Worm (Caenorhabditis elegans): ENCODE results near the gene F38B6.6.

F38B6.6 gene

ce11 chrX:6702249-6702648, 12.4 kb upstream of the F38B6.6 start, which contains the start of gene acr-2 (continued):
- no peak for TF ChIP-seq R02D3.7 (tag; optimal IDR thresholded peaks at IDR 0.05)
- TF ChIP-seq ZK337.2 (GFP tag; IDR thresholded peaks at IDR 0.05), result no peak
- no peak for TF ChIP-seq nhr-41 (GFP tag; IDR thresholded peaks at IDR 0.05)
- peak; percentile 48 for TF ChIP-seq hmg-1.1 (GFP tag; IDR thresholded peaks at IDR 0.05)
- no peak for TF ChIP-seq dmd-8 (GFP tag; IDR thresholded peaks at IDR 0.05)
- TF ChIP-seq F44E2.7 (GFP tag; IDR thresholded peaks at IDR 0.05), result no peak
- TF ChIP-seq rbr-2 (tag; optimal IDR thresholded peaks at IDR 0.05), result no peak

ce11 chrX:6698267-6698666, 8.4 kb upstream of the F38B6.6 start, which contains the start of the genes F38B6.7 and F38B6.2:
Gene F38B6.7, minus strand, starts transcription at chrX:6698367.
Gene F38B6.2, plus strand, starts transcription at chrX:6698533.
- TF ChIP-seq mdl-1 (tag; optimal IDR thresholded peaks at IDR 0.05) (no peak), Y105C5A.15 (GFP tag; IDR thresholded peaks at IDR 0.05) (no peak), zfp-2 (tag; optimal IDR thresholded peaks at IDR 0.05) (no peak)

DNA sequence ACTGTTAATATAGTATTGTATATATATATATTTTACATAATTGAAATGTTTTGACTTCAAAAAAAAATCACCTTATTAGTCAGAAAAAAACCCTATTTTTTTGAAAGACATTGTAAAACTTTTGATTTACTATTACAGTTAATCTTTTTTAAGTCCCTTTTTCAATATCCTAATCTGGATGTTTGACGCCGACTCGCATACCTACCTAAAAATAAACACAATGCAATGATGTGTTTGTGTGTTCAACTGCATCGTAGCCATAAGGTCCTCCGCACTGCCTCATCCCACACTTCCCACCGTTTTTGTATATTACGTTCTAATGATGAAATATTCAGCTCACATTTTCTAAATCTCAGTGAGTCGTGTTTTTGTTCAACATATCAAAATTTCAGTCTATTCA, 3.4 kb upstream of the F38B6.6 start, which contains the start of gene F38B6.3:
F38B6.3 (plus strand) TSS at position 301 of the 400 bp plus-strand sequence.
- TF ChIP-seq zip-2 (tag; optimal IDR thresholded peaks at IDR 0.05) (no peak), lin-29 (GFP tag; IDR thresholded peaks at IDR 0.05) (no peak), daf-19 (GFP tag; conservative IDR thresholded peaks at IDR 0.05) (no peak), dmd-8 (GFP tag; IDR thresholded peaks at IDR 0.05) (no peak), F44E2.7 (GFP tag; IDR thresholded peaks at IDR 0.05) (no peak), saeg-2 (GFP tag; IDR thresholded peaks at IDR 0.05) (no peak), lin-39 (tag; optimal IDR thresholded peaks at IDR 0.05) (no peak), gei-8 (GFP tag; optimal IDR thresholded peaks at IDR 0.05) (no peak), mxl-2 (GFP tag; conservative IDR thresholded peaks at IDR 0.05) (no peak), ctbp-1 (GFP tag; IDR thresholded peaks at IDR 0.05) (no peak), unc-130 (GFP tag; optimal IDR thresholded peaks at IDR 0.05) (no peak), aly-2 (tag; optimal IDR thresholded peaks at IDR 0.05) (no peak), nhr-25 (tag; optimal IDR thresholded peaks at IDR 0.05; ENCODE audit: borderline replicate concordance, insufficient read depth) (no peak), ZK546.5 (tag; optimal IDR thresholded peaks at IDR 0.05) (no peak)

DNA sequence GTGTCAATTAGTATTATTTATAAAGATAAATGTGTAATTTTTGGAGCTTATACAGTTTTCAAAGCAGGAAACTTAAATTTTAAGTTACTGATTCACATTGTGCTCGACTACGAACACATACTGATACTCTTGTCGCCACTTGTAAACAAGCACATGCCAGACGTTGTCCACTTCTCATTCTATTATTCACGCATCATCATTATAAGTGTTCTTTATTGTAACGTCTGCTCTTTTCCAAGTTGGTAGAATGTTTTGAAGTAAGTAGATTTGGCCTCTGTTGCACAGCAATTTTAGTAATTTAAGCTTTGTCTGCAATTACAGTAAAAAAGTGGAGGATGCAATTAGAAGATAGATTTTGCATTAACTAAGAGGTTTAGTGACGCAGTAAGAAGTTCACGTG, 3.0 kb upstream of the F38B6.6 start:
- TF ChIP-seq cey-2 (tag; optimal IDR thresholded peaks at IDR 0.05; ENCODE audit: borderline replicate concordance, insufficient read depth) (no peak), unc-62 (GFP tag; optimal IDR thresholded peaks at IDR 0.05 in 1 of 2) (peak in 1 of 2 experiments; percentile 74), unc-62 (tag; optimal IDR thresholded peaks at IDR 0.05) (no peak)

ce11 chrX:6691653-6692052, 1.8 kb upstream of the F38B6.6 start:
- TF ChIP-seq mxl-2 (GFP tag; conservative IDR thresholded peaks at IDR 0.05), result no peak

DNA sequence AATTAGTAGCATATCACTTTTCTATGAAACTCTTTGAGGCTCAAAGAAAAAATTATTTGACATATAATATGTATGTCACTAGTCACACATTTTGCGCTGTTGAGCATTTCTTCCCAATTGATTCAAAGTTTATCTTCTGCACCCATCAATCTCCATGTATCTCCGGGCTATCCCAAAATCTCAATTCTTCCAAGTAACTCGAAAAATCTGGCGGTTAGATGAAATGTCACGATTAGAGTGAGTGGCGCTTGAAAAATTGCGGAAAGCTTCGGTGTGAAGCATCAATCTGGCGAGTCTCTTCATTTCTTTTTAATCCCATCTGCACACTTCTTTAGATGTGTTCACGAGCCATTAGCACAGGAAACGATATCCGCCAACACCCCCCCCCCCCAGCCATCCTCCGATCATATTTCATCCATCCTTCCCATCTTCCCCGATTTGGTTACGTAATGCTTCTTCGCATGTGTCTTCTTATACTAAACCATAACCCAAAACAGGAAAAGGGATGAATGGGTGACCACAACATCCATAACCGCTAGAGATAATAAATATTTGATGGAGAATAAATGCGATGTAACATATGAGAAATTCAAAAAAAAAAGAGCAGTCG, 827 bp downstream of the F38B6.6 start:
- TF ChIP-seq unc-62 (GFP tag; optimal IDR thresholded peaks at IDR 0.05 in 1 of 2), result peak in 1 of 2 experiments; percentile 89
- TF ChIP-seq unc-62 (tag; optimal IDR thresholded peaks at IDR 0.05), result no peak
- TF ChIP-seq dmd-8 (GFP tag; IDR thresholded peaks at IDR 0.05), result no peak
- 0 out of 2 replicates have a peak, but pooled peaks have one; percentile 16 for TF ChIP-seq ceh-20 (GFP tag; IDR thresholded peaks at IDR 0.05)
- TF ChIP-seq aha-1 (tag), result peak; percentile 63
- no peak for TF ChIP-seq php-3 (GFP tag; IDR thresholded peaks at IDR 0.05)

ce11 chrX:6687756-6688155, 2.1 kb downstream of the F38B6.6 start:
- TF ChIP-seq mxl-3 (GFP tag; optimal IDR thresholded peaks at IDR 0.05), result no peak
- no peak for TF ChIP-seq pqm-1 (tag; optimal IDR thresholded peaks at IDR 0.05)
- no peak for TF ChIP-seq Y75B8A.6 (GFP tag; IDR thresholded peaks at IDR 0.05)
- peak; percentile 66 for TF ChIP-seq aha-1 (tag)

All from whole organism, L4 larva.